Comparison of ENCODE assay signal across 2 fruit fly cellular contexts in genomic region chr3L:6792617-6793016, dm6.
TF ChIP-seq lines count a peak whose summit lies in the region.

No protein-coding gene starts in this region.

- no peak for TF ChIP-seq CTCF in whole organism, embryonic (GFP tag; optimal IDR thresholded peaks at IDR 0.05; lab: Kevin White, UChicago)

TF ChIP-seq in whole organism, embryonic, 481 proteins besides CTCF, POLR2A, EP300 and RAD21:
- TF ChIP-seq Abd-B (GFP tag; optimal IDR thresholded peaks at IDR 0.05; lab: Kevin White, UChicago) = no peak
- no peak for TF ChIP-seq vfl (GFP tag; optimal IDR thresholded peaks at IDR 0.05; lab: Kevin White, UChicago)
- TF ChIP-seq CG2120 (GFP tag; optimal IDR thresholded peaks at IDR 0.05; lab: Kevin White, UChicago) = no peak
- TF ChIP-seq tin (GFP tag; optimal IDR thresholded peaks at IDR 0.05; lab: Kevin White, UChicago) = no peak
- TF ChIP-seq CG11695 (GFP tag; IDR thresholded peaks at IDR 0.05; lab: Robert Waterston, UW) = no peak
- no peak for TF ChIP-seq her (GFP tag; optimal IDR thresholded peaks at IDR 0.05; lab: Kevin White, UChicago)
- TF ChIP-seq CG13775 (GFP tag; optimal IDR thresholded peaks at IDR 0.05; lab: Kevin White, UChicago) = peak; percentile 67
- TF ChIP-seq CG14860 (GFP tag; IDR thresholded peaks at IDR 0.05; lab: Robert Waterston, UW; ENCODE audit: partially characterized antibody) = 0 out of 3 replicates have a peak, but pooled peaks have one; percentile 31
- no peak for TF ChIP-seq CoRest (tag; optimal IDR thresholded peaks at IDR 0.05; lab: Kevin White, UChicago)
- peak; percentile 61 for TF ChIP-seq Med (GFP tag; lab: Kevin White, UChicago)
- peak; percentile 78 for TF ChIP-seq Ets65A (GFP tag; lab: Kevin White, UChicago)
- no peak for TF ChIP-seq ase (GFP tag; IDR thresholded peaks at IDR 0.05; lab: Robert Waterston, UW)
- TF ChIP-seq Camta (GFP tag; optimal IDR thresholded peaks at IDR 0.05; lab: Kevin White, UChicago) = no peak
- TF ChIP-seq CG6791 (GFP tag; IDR thresholded peaks at IDR 0.05; lab: Robert Waterston, UW; ENCODE audit: partially characterized antibody) = 0 out of 3 replicates have a peak, but pooled peaks have one; percentile 24
- TF ChIP-seq CG17361 (GFP tag; IDR thresholded peaks at IDR 0.05; lab: Robert Waterston, UW) = no peak
- no peak for TF ChIP-seq Mad (GFP tag; optimal IDR thresholded peaks at IDR 0.05; lab: Kevin White, UChicago)
- no peak for TF ChIP-seq CG9609 (GFP tag; optimal IDR thresholded peaks at IDR 0.05; lab: Kevin White, UChicago)
- 0 out of 2 replicates have a peak, but pooled peaks have one; percentile 13 for TF ChIP-seq CG1024 (GFP tag; IDR thresholded peaks at IDR 0.05; lab: Robert Waterston, UW)
- no peak for TF ChIP-seq CG42726 (GFP tag; IDR thresholded peaks at IDR 0.05; lab: Robert Waterston, UW; ENCODE audit: partially characterized antibody)
- no peak for TF ChIP-seq Dbx (GFP tag; IDR thresholded peaks at IDR 0.05; lab: Robert Waterston, UW)
- 0 out of 3 replicates have a peak, but pooled peaks have one; percentile 19 for TF ChIP-seq CG11560 (tag; IDR thresholded peaks at IDR 0.05; lab: Robert Waterston, UW)

TF ChIP-seq in whole organism, wandering third instar larva, 38 proteins besides CTCF, POLR2A, EP300 and RAD21:
- TF ChIP-seq Dfd (GFP tag; optimal IDR thresholded peaks at IDR 0.05; lab: Kevin White, UChicago) (peak; percentile 53), jim (GFP tag; optimal IDR thresholded peaks at IDR 0.05; lab: Kevin White, UChicago) (no peak)

Comparison
In these comparisons a context has a peak if more than half of its experiments do, and no peak if none do; other contexts are left out.
1. Of the 10 proteins assayed by ChIP-seq in both whole organism, embryonic and whole organism, wandering third instar larva: peak only in whole organism, embryonic: none; only in whole organism, wandering third instar larva: Dfd; in both: none; in neither: 9.